Fruit fly (Drosophila melanogaster) whole organism, embryonic: Measurements from ENCODE around the gene CG31459.

Experiments
- ATbp ChIP-seq: fragments of 200-800 bp; sonication (Bioruptor generic); optimal IDR thresholded peaks from 2 replicates; lab custom pipeline; 2017; ENCODE audit warnings: missing biosample characterization, mild to moderate bottlenecking, missing genetic modification characterization, missing genetic modification reagents
- Awh ChIP-seq: fragments of 200-800 bp; sonication (Bioruptor generic); IDR thresholded peaks from 2 replicates; pipeline ENCODE4, ENCODE4 v1.3.6; 2022; ENCODE audit warnings: missing biosample characterization, missing genetic modification characterization
- B-H1 ChIP-seq: fragments of 200-800 bp; sonication (Bioruptor generic); IDR thresholded peaks from 3 replicates; pipeline ENCODE4 v1.3.6; 2022; ENCODE audit warnings: missing biosample characterization, missing genetic modification characterization
- CG10366 ChIP-seq: fragments of 200-800 bp; sonication (Bioruptor generic); IDR thresholded peaks from 2 replicates; pipeline ENCODE4 v1.3.6; 2022; ENCODE audit warnings: missing biosample characterization, missing genetic modification characterization
- CG11456 ChIP-seq: fragments of 200-800 bp; sonication (Bioruptor generic); IDR thresholded peaks from 3 replicates; pipeline ENCODE4 v1.3.6; 2022; ENCODE audit warnings: missing biosample characterization, missing genetic modification characterization
- CG13123 ChIP-seq: fragments of 200-800 bp; sonication (Bioruptor generic); optimal IDR thresholded peaks from 2 replicates; lab custom pipeline; 2016; ENCODE audit warnings: missing biosample characterization, missing genetic modification characterization
- CG14050 ChIP-seq: fragments of 200-800 bp; sonication (Bioruptor generic); IDR thresholded peaks from 3 replicates; pipeline ENCODE4 v1.3.6; 2022; ENCODE audit warnings: missing biosample characterization, missing genetic modification characterization
- CG1603 ChIP-seq: fragments of 200-800 bp; sonication (Bioruptor generic); optimal IDR thresholded peaks from 2 replicates; lab custom pipeline; 2019; ENCODE audit warnings: missing biosample characterization, mild to moderate bottlenecking, missing genetic modification characterization, moderate library complexity
- CG18262 ChIP-seq: fragments of 200-800 bp; optimal IDR thresholded peaks from 3 replicates; lab custom pipeline; 2019; ENCODE audit warnings: missing biosample characterization, mild to moderate bottlenecking, missing genetic modification characterization, moderate library complexity
- CG3163 ChIP-seq: fragments of 200-800 bp; sonication (Bioruptor generic); optimal IDR thresholded peaks from 3 replicates; lab custom pipeline; 2016; ENCODE audit warnings: missing biosample characterization, missing genetic modification characterization
- CG32772 ChIP-seq: fragments of 200-800 bp; sonication (Bioruptor generic); IDR thresholded peaks from 2 replicates; pipeline ENCODE4 v1.3.6; 2022; ENCODE audit warnings: missing biosample characterization, missing genetic modification characterization
- CG3407 ChIP-seq: fragments of 200-800 bp; sonication (Bioruptor generic); optimal IDR thresholded peaks from 2 replicates; lab custom pipeline; 2018; ENCODE audit warnings: missing biosample characterization, mild to moderate bottlenecking, missing genetic modification characterization
- CG34224 ChIP-seq: fragments of 200-800 bp; sonication (Bioruptor generic); IDR thresholded peaks from 3 replicates; pipeline ENCODE4 v1.3.6; 2022; ENCODE audit warnings: missing biosample characterization, missing genetic modification characterization; ENCODE audit not compliant: partially characterized antibody
- CG3726 ChIP-seq: fragments of 200-800 bp; sonication (Bioruptor generic); IDR thresholded peaks from 3 replicates; pipeline ENCODE4, ENCODE4 v1.3.6; 2022; ENCODE audit warnings: missing biosample characterization, missing genetic modification characterization
- CG3847 ChIP-seq: fragments of 200-800 bp; sonication (Bioruptor generic); IDR thresholded peaks from 2 replicates; pipeline ENCODE4 v1.3.6; 2022; ENCODE audit warnings: missing biosample characterization, missing genetic modification characterization
- CG6272 ChIP-seq: fragments of 200-800 bp; sonication (Bioruptor generic); IDR thresholded peaks from 2 replicates; pipeline ENCODE4 v1.3.6; 2022; ENCODE audit warnings: missing biosample characterization, missing genetic modification characterization
- CG6689 ChIP-seq: fragments of 200-800 bp; sonication (Bioruptor generic); IDR thresholded peaks from 2 replicates; pipeline ENCODE4 v1.3.6; 2022; ENCODE audit warnings: missing biosample characterization, missing genetic modification characterization
- CG6791 ChIP-seq: fragments of 200-800 bp; sonication (Bioruptor generic); IDR thresholded peaks from 3 replicates; pipeline ENCODE4 v1.3.6; 2022; ENCODE audit warnings: missing biosample characterization, missing genetic modification characterization; ENCODE audit not compliant: partially characterized antibody
- CG7271 ChIP-seq: fragments of 200-800 bp; sonication (Bioruptor generic); optimal IDR thresholded peaks from 2 replicates; lab custom pipeline; 2018; ENCODE audit warnings: missing biosample characterization, mild to moderate bottlenecking, missing genetic modification characterization, moderate library complexity
- CG7786 ChIP-seq: fragments of 200-800 bp; sonication (Bioruptor generic); optimal IDR thresholded peaks from 2 replicates; lab custom pipeline; 2016; ENCODE audit warnings: missing biosample characterization, missing genetic modification characterization
- CG8924 ChIP-seq: fragments of 200-800 bp; optimal IDR thresholded peaks from 3 replicates; lab custom pipeline; 2019; ENCODE audit warnings: missing biosample characterization, mild to moderate bottlenecking, missing genetic modification characterization, moderate library complexity
- CHES-1-like ChIP-seq: fragments of 200-800 bp; sonication (Bioruptor generic); optimal IDR thresholded peaks from 2 replicates; lab custom pipeline; 2016; ENCODE audit warnings: missing biosample characterization, missing genetic modification characterization
- CrebB ChIP-seq: fragments of 200-800 bp; sonication (Bioruptor generic); optimal IDR thresholded peaks from 3 replicates; lab custom pipeline; 2018; ENCODE audit warnings: missing biosample characterization, mild to moderate bottlenecking, missing genetic modification characterization
- D19B ChIP-seq: fragments of 200-800 bp; sonication (Bioruptor generic); optimal IDR thresholded peaks from 2 replicates; lab custom pipeline; 2017; ENCODE audit warnings: missing biosample characterization, mild to moderate bottlenecking, missing genetic modification characterization
- Dp ChIP-seq: fragments of 200-800 bp; sonication (Bioruptor generic); optimal IDR thresholded peaks from 2 replicates; lab custom pipeline; 2018; ENCODE audit warnings: missing biosample characterization, mild to moderate bottlenecking, missing genetic modification characterization, moderate library complexity
- E2f2 ChIP-seq: fragments of 200-800 bp; sonication (Bioruptor generic); IDR thresholded peaks from 2 replicates; pipeline ENCODE4 v1.3.6; 2022; ENCODE audit warnings: missing biosample characterization, missing genetic modification characterization
- Eip74EF ChIP-seq, 2 experiments: fragments of 200-800 bp in 1 of 2; fragments of >200 bp in 1 of 2; sonication (Bioruptor generic) in 1 of 2; optimal IDR thresholded peaks; 2 replicates each; lab custom pipeline; 2017 to 2019; ENCODE audit warnings: missing biosample characterization in 2 of 2, missing genetic modification characterization in 2 of 2, mild to moderate bottlenecking in 1 of 2, moderate library complexity in 1 of 2
- Fer2 ChIP-seq: fragments of 200-800 bp; sonication (Bioruptor generic); optimal IDR thresholded peaks from 2 replicates; lab custom pipeline; 2018; ENCODE audit warnings: missing biosample characterization, mild to moderate bottlenecking, missing genetic modification characterization, moderate library complexity
- Hr3 ChIP-seq: fragments of 200-800 bp; sonication (Bioruptor generic); optimal IDR thresholded peaks from 3 replicates; lab custom pipeline; 2016; ENCODE audit warnings: missing biosample characterization, missing genetic modification characterization
- Hr51 ChIP-seq, 2 experiments: fragments of 200-800 bp; sonication (Bioruptor generic); optimal IDR thresholded peaks; 2 replicates in 1 of 2; 3 replicates in 1 of 2; lab custom pipeline; 2016 to 2018; ENCODE audit warnings: missing biosample characterization in 2 of 2, missing genetic modification characterization in 2 of 2, mild to moderate bottlenecking in 1 of 2, moderate library complexity in 1 of 2
- Hsf ChIP-seq: fragments of 200-800 bp; sonication (Bioruptor generic); optimal IDR thresholded peaks from 3 replicates; lab custom pipeline; 2016; ENCODE audit warnings: missing biosample characterization, missing genetic modification characterization
- Ravus ChIP-seq: fragments of 200-800 bp; sonication (Bioruptor generic); IDR thresholded peaks from 2 replicates; pipeline ENCODE4 v1.3.6; 2022; ENCODE audit warnings: missing biosample characterization, missing genetic modification characterization
- Six4 ChIP-seq: fragments of 200-800 bp; sonication (Bioruptor generic); optimal IDR thresholded peaks from 2 replicates; lab custom pipeline; 2016; ENCODE audit warnings: missing biosample characterization, missing genetic modification characterization
- bab2 ChIP-seq: fragments of 200-800 bp; sonication (Bioruptor generic); optimal IDR thresholded peaks from 2 replicates; lab custom pipeline; 2016; ENCODE audit warnings: missing biosample characterization, missing genetic modification characterization
- chif ChIP-seq, 2 experiments: fragments of 200-800 bp; sonication (Bioruptor generic); optimal IDR thresholded peaks; 3 replicates each; lab custom pipeline; 2016; ENCODE audit warnings: missing biosample characterization in 2 of 2, missing genetic modification characterization in 2 of 2
- en ChIP-seq: fragments of 200-800 bp; sonication (Bioruptor generic); optimal IDR thresholded peaks from 2 replicates; lab custom pipeline; 2016; ENCODE audit warnings: missing biosample characterization, missing genetic modification characterization
- grau ChIP-seq: fragments of 200-800 bp; optimal IDR thresholded peaks from 3 replicates; lab custom pipeline; 2019; ENCODE audit warnings: missing biosample characterization, mild to moderate bottlenecking, missing genetic modification characterization, moderate library complexity
- kni ChIP-seq: fragments of 200-800 bp; sonication (Bioruptor generic); optimal IDR thresholded peaks from 3 replicates; lab custom pipeline; 2017; ENCODE audit warnings: mild to moderate bottlenecking, missing biosample characterization, missing genetic modification reagents, missing genetic modification characterization
- otp ChIP-seq: fragments of 200-800 bp; sonication (Bioruptor generic); IDR thresholded peaks from 3 replicates; pipeline ENCODE4, ENCODE4 v1.3.6; 2022; ENCODE audit warnings: missing biosample characterization, missing genetic modification characterization
- p53 ChIP-seq: fragments of 200-800 bp; sonication (Bioruptor generic); optimal IDR thresholded peaks from 2 replicates; lab custom pipeline; 2016; ENCODE audit warnings: missing biosample characterization, missing genetic modification characterization
- schlank ChIP-seq: fragments of 200-800 bp; sonication (Bioruptor generic); optimal IDR thresholded peaks from 2 replicates; lab custom pipeline; 2018; ENCODE audit warnings: missing biosample characterization, mild to moderate bottlenecking, missing genetic modification characterization
- sd ChIP-seq: fragments of 200-800 bp; sonication (Bioruptor generic); optimal IDR thresholded peaks from 3 replicates; lab custom pipeline; 2018; ENCODE audit warnings: missing biosample characterization, mild to moderate bottlenecking, missing genetic modification characterization, moderate library complexity
- sna ChIP-seq: fragments of 200-800 bp; sonication (Bioruptor generic); IDR thresholded peaks from 2 replicates; pipeline ENCODE4 v1.3.6; 2022; ENCODE audit warnings: missing biosample characterization, missing genetic modification characterization; ENCODE audit not compliant: partially characterized antibody
- tin ChIP-seq: fragments of 200-800 bp; sonication (Bioruptor generic); optimal IDR thresholded peaks from 3 replicates; lab custom pipeline; 2016; ENCODE audit warnings: missing biosample characterization, missing genetic modification characterization
- tna ChIP-seq: fragments of 200-800 bp; sonication (Bioruptor generic); IDR thresholded peaks from 2 replicates; pipeline ENCODE4 v1.3.6; 2022; ENCODE audit warnings: missing biosample characterization, missing genetic modification characterization; ENCODE audit not compliant: partially characterized antibody
- toy ChIP-seq: fragments of 200-800 bp; sonication (Bioruptor generic); IDR thresholded peaks from 2 replicates; pipeline ENCODE4 v1.3.6; 2022; ENCODE audit warnings: missing biosample characterization, missing genetic modification characterization
- trem ChIP-seq: fragments of 200-800 bp; optimal IDR thresholded peaks from 3 replicates; lab custom pipeline; 2019; ENCODE audit warnings: missing biosample characterization, mild to moderate bottlenecking, missing genetic modification characterization, moderate library complexity
- wor ChIP-seq: fragments of 200-800 bp; sonication (Bioruptor generic); IDR thresholded peaks from 2 replicates; pipeline ENCODE4 v1.3.6; 2022; ENCODE audit warnings: missing biosample characterization, missing genetic modification characterization

Gene CG31459

dm6 chr3R:19860996-19861719, 20.5 kb downstream of the CG31459 start, which contains the start of the genes Ire1 and Mrm2 (continued):
- peak; percentile 33 for TF ChIP-seq CG7271
- peak; percentile 56 for TF ChIP-seq Six4
- TF ChIP-seq Dp (GFP tag; lab: Kevin White, UChicago): peak; percentile 39
- TF ChIP-seq CG3163 (GFP tag; lab: Kevin White, UChicago): peak; percentile 75
- TF ChIP-seq Eip74EF (GFP tag; optimal IDR thresholded peaks at IDR 0.05; lab: Kevin White, UChicago): peak in 1 of 2 experiments; percentile 98
- TF ChIP-seq B-H1 (GFP tag; lab: Robert Waterston, UW): 0 out of 3 replicates have a peak, but pooled peaks have one; percentile 38
- TF ChIP-seq CG3726 (GFP tag; lab: Robert Waterston, UW): 0 out of 3 replicates have a peak, but pooled peaks have one; percentile 58
- TF ChIP-seq CG11456 (GFP tag; lab: Robert Waterston, UW): peak; percentile 89
- peak; percentile 82 for TF ChIP-seq grau
- TF ChIP-seq Hr3 (GFP tag; lab: Kevin White, UChicago): peak; percentile 87
- TF ChIP-seq sd (tag; lab: Kevin White, UChicago): peak; percentile 62
- no peak; the same call in 1 of the 2 replicates for TF ChIP-seq tna
- TF ChIP-seq tin (GFP tag; lab: Kevin White, UChicago): peak; percentile 78
- peak; percentile 79 for TF ChIP-seq CG34224 (GFP tag; lab: Robert Waterston, UW)
- peak; percentile 12 for TF ChIP-seq ATbp (GFP tag; lab: Kevin White, UChicago)
- TF ChIP-seq chif (GFP tag; optimal IDR thresholded peaks at IDR 0.05; lab: Kevin White, UChicago): peak; percentile 86 to 90
- peak; percentile 86 for TF ChIP-seq CG7786 (GFP tag; lab: Kevin White, UChicago)
- peak; percentile 92 for TF ChIP-seq bab2
- TF ChIP-seq Ravus (GFP tag; lab: Robert Waterston, UW): no peak
- peak; percentile 74; the same call in 2 of the 3 replicates for TF ChIP-seq CG6791 (GFP tag; lab: Robert Waterston, UW)
- TF ChIP-seq p53 (GFP tag; lab: Kevin White, UChicago): peak; percentile 83
- peak; percentile 89 for TF ChIP-seq trem (tag; lab: Kevin White, UChicago)
- TF ChIP-seq toy: no peak; the same call in 1 of the 2 replicates
- peak; percentile 90 for TF ChIP-seq Hsf (GFP tag; lab: Kevin White, UChicago)
- peak; percentile 67 for TF ChIP-seq kni (GFP tag; lab: Kevin White, UChicago)
- TF ChIP-seq CG14050 (GFP tag; lab: Robert Waterston, UW): peak; percentile 59; the same call in 1 of the 3 replicates
- TF ChIP-seq D19B (GFP tag; lab: Kevin White, UChicago): peak; percentile 34
- peak; percentile 61 for TF ChIP-seq wor (GFP tag; lab: Robert Waterston, UW)
- TF ChIP-seq CG32772 (GFP tag; lab: Robert Waterston, UW): peak; percentile 77
- peak; percentile 71 for TF ChIP-seq CG18262 (tag; lab: Kevin White, UChicago)
- TF ChIP-seq sna (GFP tag; lab: Robert Waterston, UW): 0 out of 2 replicates have a peak, but pooled peaks have one; percentile 65
- TF ChIP-seq CG13123: peak; percentile 54
- TF ChIP-seq CG8924 (tag; lab: Kevin White, UChicago): peak; percentile 78
- peak; percentile 94 for TF ChIP-seq CG1603 (tag; lab: Kevin White, UChicago)
- TF ChIP-seq CG6272 (GFP tag; lab: Robert Waterston, UW): peak; percentile 63
- peak; percentile 39 for TF ChIP-seq schlank (tag; lab: Kevin White, UChicago)
- TF ChIP-seq CG10366: peak; percentile 76
- peak; percentile 91 for TF ChIP-seq CG3847
- TF ChIP-seq CHES-1-like (GFP tag; lab: Kevin White, UChicago): peak; percentile 93
- peak; percentile 55 for TF ChIP-seq CrebB (tag; lab: Kevin White, UChicago)
- TF ChIP-seq Fer2 (tag; lab: Kevin White, UChicago): peak; percentile 50
- peak; percentile 58; the same call in 1 of the 2 replicates for TF ChIP-seq Awh (GFP tag; lab: Robert Waterston, UW)
- TF ChIP-seq CG3407 (GFP tag; lab: Kevin White, UChicago): peak; percentile 67
- peak; percentile 52 for TF ChIP-seq E2f2 (GFP tag; lab: Robert Waterston, UW)
- peak; percentile 81 for TF ChIP-seq CG6689
- TF ChIP-seq Hr51 (GFP tag; optimal IDR thresholded peaks at IDR 0.05; lab: Kevin White, UChicago): peak; percentile 72 to 78
- TF ChIP-seq en (GFP tag; lab: Kevin White, UChicago): peak; percentile 67
- TF ChIP-seq otp (GFP tag; lab: Robert Waterston, UW): 0 out of 3 replicates have a peak, but pooled peaks have one; percentile 36
